Fruit fly (Drosophila melanogaster): Measurements from ENCODE around the gene CG32533.

Gene CG32533

dm6 chrX:19453138-19453537 is 26.1 kb downstream of the CG32533 start (continued):
- TF ChIP-seq ranshi (GFP tag; IDR thresholded peaks at IDR 0.05): 0 out of 2 replicates have a peak, but pooled peaks have one; percentile 40
- TF ChIP-seq vnd (GFP tag; IDR thresholded peaks at IDR 0.05; ENCODE audit: partially characterized antibody): no peak
- no peak for TF ChIP-seq h (optimal IDR thresholded peaks at IDR 0.05)
- no peak for TF ChIP-seq gcm2 (GFP tag; optimal IDR thresholded peaks at IDR 0.05)
- peak; percentile 32; the same call in 1 of the 2 replicates for TF ChIP-seq CG32532 (GFP tag; IDR thresholded peaks at IDR 0.05)
- TF ChIP-seq CG10267 (tag; optimal IDR thresholded peaks at IDR 0.05): peak; percentile 26
- peak; percentile 51 for TF ChIP-seq vvl (GFP tag; IDR thresholded peaks at IDR 0.05)
- peak; percentile 26 for TF ChIP-seq CG12391 (tag; optimal IDR thresholded peaks at IDR 0.05)
- TF ChIP-seq phol (tag; optimal IDR thresholded peaks at IDR 0.05): peak; percentile 40
- TF ChIP-seq CG9876 (GFP tag; optimal IDR thresholded peaks at IDR 0.05): no peak
- no peak for TF ChIP-seq ftz-f1 (GFP tag; optimal IDR thresholded peaks at IDR 0.05)
- peak; percentile 48 for TF ChIP-seq Xbp1 (GFP tag; optimal IDR thresholded peaks at IDR 0.05)
- no peak for TF ChIP-seq oc (tag; optimal IDR thresholded peaks at IDR 0.05)
- TF ChIP-seq CG12155 (GFP tag; optimal IDR thresholded peaks at IDR 0.05): no peak
- TF ChIP-seq fru (optimal IDR thresholded peaks at IDR 0.05): no peak
- no peak for TF ChIP-seq cas (GFP tag; IDR thresholded peaks at IDR 0.05)
- TF ChIP-seq CG10979 (tag; optimal IDR thresholded peaks at IDR 0.05): peak; percentile 38
- TF ChIP-seq Lpt (GFP tag; optimal IDR thresholded peaks at IDR 0.05): no peak
- TF ChIP-seq tgo (GFP tag; IDR thresholded peaks at IDR 0.05): no peak
- peak; percentile 27; the same call in 1 of the 2 replicates for TF ChIP-seq CG9932 (GFP tag; IDR thresholded peaks at IDR 0.05)
- TF ChIP-seq Dip2 (GFP tag; IDR thresholded peaks at IDR 0.05): no peak

dm6 chrX:19448297-19448696 is 30.9 kb downstream of the CG32533 start:
- no peak for TF ChIP-seq CG10366 (GFP tag; IDR thresholded peaks at IDR 0.05)
- TF ChIP-seq pan (optimal IDR thresholded peaks at IDR 0.05): no peak
- TF ChIP-seq pan (GFP tag; optimal IDR thresholded peaks at IDR 0.05 in 1 of 2, IDR thresholded peaks at IDR 0.05 in 1 of 2): no peak
- TF ChIP-seq CG17361 (GFP tag; IDR thresholded peaks at IDR 0.05): no peak
- TF ChIP-seq CG6854 (GFP tag; optimal IDR thresholded peaks at IDR 0.05): no peak
- no peak for TF ChIP-seq CG3163 (GFP tag; optimal IDR thresholded peaks at IDR 0.05)
- TF ChIP-seq CG1233 (GFP tag; optimal IDR thresholded peaks at IDR 0.05): no peak
- no peak for TF ChIP-seq da (GFP tag; optimal IDR thresholded peaks at IDR 0.05)
- no peak for TF ChIP-seq Pdp1 (GFP tag; optimal IDR thresholded peaks at IDR 0.05)
- no peak for TF ChIP-seq Hsf (GFP tag; optimal IDR thresholded peaks at IDR 0.05)
- TF ChIP-seq Mrtf (GFP tag; IDR thresholded peaks at IDR 0.05): no peak
- TF ChIP-seq her (GFP tag; optimal IDR thresholded peaks at IDR 0.05): no peak
- no peak for TF ChIP-seq PHDP (tag; optimal IDR thresholded peaks at IDR 0.05)
- no peak for TF ChIP-seq CG12299 (tag; optimal IDR thresholded peaks at IDR 0.05)
- TF ChIP-seq stc (GFP tag; IDR thresholded peaks at IDR 0.05): no peak
- no peak for TF ChIP-seq HLH54F (GFP tag; optimal IDR thresholded peaks at IDR 0.05)
- no peak for TF ChIP-seq CG5180 (GFP tag; optimal IDR thresholded peaks at IDR 0.05)
- no peak for TF ChIP-seq CG17359 (tag; optimal IDR thresholded peaks at IDR 0.05)

dm6 chrX:19433766-19434165 is 45.4 kb downstream of the CG32533 start:
- TF ChIP-seq Hey (tag; optimal IDR thresholded peaks at IDR 0.05) (peak; percentile 63), twi (tag; optimal IDR thresholded peaks at IDR 0.05) (peak; percentile 95), abd-A (tag; optimal IDR thresholded peaks at IDR 0.05) (no peak)
